Worm (Caenorhabditis elegans): ENCODE data around the gene C42D4.18.

- TF ChIP-seq ztf-11 (tag; optimal IDR thresholded peaks at IDR 0.05) (no peak), dpl-1 (GFP tag; optimal IDR thresholded peaks at IDR 0.05) (no peak), jun-1 (tag; optimal IDR thresholded peaks at IDR 0.05) (no peak), lin-13 (GFP tag; optimal IDR thresholded peaks at IDR 0.05) (no peak), unc-62 (GFP tag; optimal IDR thresholded peaks at IDR 0.05 in 1 of 2) (no peak), unc-62 (tag; optimal IDR thresholded peaks at IDR 0.05) (no peak), ceh-28 (tag; optimal IDR thresholded peaks at IDR 0.05) (no peak), lin-1 (GFP tag; IDR thresholded peaks at IDR 0.05) (no peak), aly-2 (tag; optimal IDR thresholded peaks at IDR 0.05) (no peak), lin-39 (tag; optimal IDR thresholded peaks at IDR 0.05) (no peak)
Measured at ce11 chrIV:7208961-7209360, 42.4 kb downstream of the C42D4.18 start.

All from whole organism, L4 larva.